Fruit fly (Drosophila melanogaster) whole organism, embryonic: ENCODE measurements around the gene ind.

Source experiments
- Asciz ChIP-seq: fragments of 200-800 bp; sonication (Bioruptor generic); optimal IDR thresholded peaks from 2 replicates; lab custom pipeline; 2017; ENCODE audit warnings: missing biosample characterization, mild to moderate bottlenecking, missing genetic modification characterization, missing genetic modification reagents
- Blimp-1 ChIP-seq: fragments of 200-800 bp; sonication (Bioruptor generic); optimal IDR thresholded peaks from 3 replicates; lab custom pipeline; 2018; ENCODE audit warnings: missing biosample characterization, missing genetic modification characterization, mild to moderate bottlenecking, moderate library complexity, missing genetic modification reagents
- CG10979 ChIP-seq: fragments of 200-800 bp; sonication (Bioruptor generic); optimal IDR thresholded peaks from 2 replicates; lab custom pipeline; 2018; ENCODE audit warnings: missing biosample characterization, mild to moderate bottlenecking, missing genetic modification characterization, moderate library complexity
- CG12071 ChIP-seq: fragments of 200-800 bp; sonication (Bioruptor generic); optimal IDR thresholded peaks from 3 replicates; lab custom pipeline; 2018; ENCODE audit warnings: missing biosample characterization, mild to moderate bottlenecking, missing genetic modification characterization
- CG12155 ChIP-seq: fragments of 200-800 bp; sonication (Bioruptor generic); optimal IDR thresholded peaks from 3 replicates; lab custom pipeline; 2016; ENCODE audit warnings: missing biosample characterization, missing genetic modification characterization
- CG12659 ChIP-seq: fragments of 200-800 bp; sonication (Bioruptor generic); optimal IDR thresholded peaks from 3 replicates; lab custom pipeline; 2017; ENCODE audit warnings: mild to moderate bottlenecking, missing biosample characterization, missing genetic modification reagents, missing genetic modification characterization
- CG13296 ChIP-seq: fragments of 200-800 bp; sonication (Bioruptor generic); optimal IDR thresholded peaks from 3 replicates; lab custom pipeline; 2018; ENCODE audit warnings: missing biosample characterization, mild to moderate bottlenecking, missing genetic modification characterization
- CG15073 ChIP-seq: fragments of 200-800 bp; sonication (Bioruptor generic); optimal IDR thresholded peaks from 2 replicates; lab custom pipeline; 2016; ENCODE audit warnings: missing biosample characterization, missing genetic modification characterization
- CG15514 ChIP-seq: fragments of 200-800 bp; sonication (Bioruptor generic); optimal IDR thresholded peaks from 3 replicates; lab custom pipeline; 2017; ENCODE audit warnings: missing biosample characterization, missing genetic modification characterization, mild to moderate bottlenecking, moderate library complexity, missing genetic modification reagents
- CG15601 ChIP-seq: fragments of 200-800 bp; sonication (Bioruptor generic); optimal IDR thresholded peaks from 3 replicates; lab custom pipeline; 2019; ENCODE audit warnings: missing biosample characterization, mild to moderate bottlenecking, missing genetic modification characterization, moderate library complexity
- CG1602 ChIP-seq: fragments of 200-800 bp; sonication (Bioruptor generic); optimal IDR thresholded peaks from 3 replicates; lab custom pipeline; 2016; ENCODE audit warnings: missing biosample characterization, missing genetic modification characterization
- CG17186 ChIP-seq: fragments of 200-800 bp; sonication (Bioruptor generic); optimal IDR thresholded peaks from 3 replicates; lab custom pipeline; 2017; ENCODE audit warnings: missing biosample characterization, missing genetic modification reagents, missing genetic modification characterization
- CG30020 ChIP-seq: fragments of 200-800 bp; optimal IDR thresholded peaks from 2 replicates; lab custom pipeline; 2019; ENCODE audit warnings: missing biosample characterization, mild to moderate bottlenecking, missing genetic modification characterization, moderate library complexity
- CG30403 ChIP-seq: fragments of 200-800 bp; sonication (Bioruptor generic); optimal IDR thresholded peaks from 3 replicates; lab custom pipeline; 2016; ENCODE audit warnings: missing biosample characterization, missing genetic modification characterization
- CG4854 ChIP-seq: fragments of 200-800 bp; sonication (Bioruptor generic); optimal IDR thresholded peaks from 2 replicates; lab custom pipeline; 2016; ENCODE audit warnings: missing biosample characterization, missing genetic modification characterization, inconsistent platforms
- CG6254 ChIP-seq: fragments of 200-800 bp; sonication (Bioruptor generic); optimal IDR thresholded peaks from 3 replicates; lab custom pipeline; 2017; ENCODE audit warnings: mild to moderate bottlenecking, missing biosample characterization, missing genetic modification reagents, missing genetic modification characterization
- CG6654 ChIP-seq: fragments of 200-800 bp; sonication (Bioruptor generic); optimal IDR thresholded peaks from 2 replicates; lab custom pipeline; 2017; ENCODE audit warnings: missing biosample characterization, mild to moderate bottlenecking, missing genetic modification characterization
- CG6683 ChIP-seq: fragments of 200-800 bp; sonication (Bioruptor generic); optimal IDR thresholded peaks from 2 replicates; lab custom pipeline; 2017; ENCODE audit warnings: missing biosample characterization, mild to moderate bottlenecking, missing genetic modification characterization, missing genetic modification reagents
- CG7271 ChIP-seq: fragments of 200-800 bp; sonication (Bioruptor generic); optimal IDR thresholded peaks from 2 replicates; lab custom pipeline; 2018; ENCODE audit warnings: missing biosample characterization, mild to moderate bottlenecking, missing genetic modification characterization, moderate library complexity
- CG7357 ChIP-seq: fragments of 200-800 bp; sonication (Bioruptor generic); IDR thresholded peaks from 3 replicates; pipeline ENCODE4 v1.3.6; 2022; ENCODE audit warnings: missing biosample characterization, missing genetic modification characterization
- CG7987 ChIP-seq: fragments of 200-800 bp; sonication (Bioruptor generic); optimal IDR thresholded peaks from 2 replicates; lab custom pipeline; 2018; ENCODE audit warnings: missing biosample characterization, mild to moderate bottlenecking, missing genetic modification characterization, moderate library complexity
- CkIIα-i1 ChIP-seq: fragments of 200-800 bp; sonication (Bioruptor generic); IDR thresholded peaks from 2 replicates; pipeline ENCODE4 v1.3.6; 2022; ENCODE audit warnings: missing biosample characterization, missing genetic modification characterization
- D19A ChIP-seq: fragments of 200-800 bp; optimal IDR thresholded peaks from 3 replicates; lab custom pipeline; 2019; ENCODE audit warnings: missing biosample characterization, mild to moderate bottlenecking, missing genetic modification characterization, moderate library complexity
- Dad ChIP-seq: fragments of 200-800 bp; sonication (Bioruptor generic); optimal IDR thresholded peaks from 3 replicates; lab custom pipeline; 2016; ENCODE audit warnings: missing biosample characterization, missing genetic modification characterization
- Doc2 ChIP-seq: fragments of 200-800 bp; sonication (Bioruptor generic); IDR thresholded peaks from 2 replicates; pipeline ENCODE4 v1.3.6; 2022; ENCODE audit warnings: missing biosample characterization, missing genetic modification characterization
- HLH54F ChIP-seq: fragments of 200-800 bp; sonication (Bioruptor generic); optimal IDR thresholded peaks from 3 replicates; lab custom pipeline; 2016; ENCODE audit warnings: missing biosample characterization, missing genetic modification characterization
- MBD-R2 ChIP-seq: fragments of 200-800 bp; sonication (Bioruptor generic); IDR thresholded peaks from 2 replicates; pipeline ENCODE4 v1.3.6; 2022; ENCODE audit warnings: missing biosample characterization, missing genetic modification characterization
- NC2β ChIP-seq: fragments of 200-800 bp; sonication (Bioruptor generic); optimal IDR thresholded peaks from 2 replicates; lab custom pipeline; 2016; ENCODE audit warnings: missing biosample characterization, missing genetic modification characterization
- NfI ChIP-seq: fragments of 200-800 bp; sonication (Bioruptor generic); optimal IDR thresholded peaks from 3 replicates; lab custom pipeline; 2018; ENCODE audit warnings: missing biosample characterization, mild to moderate bottlenecking, missing genetic modification characterization, moderate library complexity
- Sry-β ChIP-seq: fragments of 200-800 bp; sonication (Bioruptor generic); optimal IDR thresholded peaks from 2 replicates; lab custom pipeline; 2018; ENCODE audit warnings: missing biosample characterization, mild to moderate bottlenecking, missing genetic modification characterization, moderate library complexity
- Sry-δ ChIP-seq: fragments of 200-800 bp; sonication (Bioruptor generic); optimal IDR thresholded peaks from 2 replicates; lab custom pipeline; 2016; ENCODE audit warnings: missing biosample characterization, missing genetic modification characterization
- Trl ChIP-seq, 3 experiments: fragments of >200 bp in 2 of 3; fragments of 200-800 bp in 1 of 3; sonication (Bioruptor generic) in 1 of 3; optimal IDR thresholded peaks; 2 replicates in 1 of 3; 3 replicates in 2 of 3; lab custom pipeline; 2016 to 2017; ENCODE audit warnings: missing biosample characterization in 1 of 3, missing genetic modification characterization in 1 of 3
- ash1 ChIP-seq: fragments of 200-800 bp; sonication (Bioruptor generic); optimal IDR thresholded peaks from 2 replicates; lab custom pipeline; 2018; ENCODE audit warnings: missing biosample characterization, mild to moderate bottlenecking, missing genetic modification characterization
- bsh ChIP-seq, 2 experiments: fragments of 200-800 bp; sonication (Bioruptor generic); optimal IDR thresholded peaks; 2 replicates each; lab custom pipeline; 2017 to 2018; ENCODE audit warnings: mild to moderate bottlenecking in 2 of 2, missing biosample characterization in 2 of 2, missing genetic modification characterization in 2 of 2, moderate library complexity in 1 of 2
- cas ChIP-seq: fragments of 200-800 bp; sonication (Bioruptor generic); IDR thresholded peaks from 2 replicates; pipeline ENCODE4 v1.3.6; 2022; ENCODE audit warnings: missing biosample characterization, missing genetic modification characterization
- da ChIP-seq: fragments of 200-800 bp; sonication (Bioruptor generic); optimal IDR thresholded peaks from 2 replicates; lab custom pipeline; 2016; ENCODE audit warnings: missing biosample characterization, missing genetic modification characterization
- dan ChIP-seq: fragments of 200-800 bp; sonication (Bioruptor generic); IDR thresholded peaks from 2 replicates; pipeline ENCODE4 v1.3.6; 2022; ENCODE audit warnings: missing biosample characterization, missing genetic modification characterization
- disco-r ChIP-seq: fragments of 200-800 bp; sonication (Bioruptor generic); optimal IDR thresholded peaks from 2 replicates; lab custom pipeline; 2016; ENCODE audit warnings: missing biosample characterization, missing genetic modification characterization
- fru ChIP-seq: fragments of >200 bp; optimal IDR thresholded peaks from 2 replicates; lab custom pipeline; 2017
- gcm ChIP-seq: fragments of 200-800 bp; sonication (Bioruptor generic); optimal IDR thresholded peaks from 2 replicates; lab custom pipeline; 2019; ENCODE audit warnings: missing biosample characterization, mild to moderate bottlenecking, missing genetic modification characterization, moderate library complexity
- gt ChIP-seq: fragments of 200-800 bp; sonication (Bioruptor generic); IDR thresholded peaks from 2 replicates; pipeline ENCODE4 v1.3.6; 2022; ENCODE audit warnings: missing biosample characterization, missing genetic modification characterization
- knrl ChIP-seq: fragments of 200-800 bp; sonication (Bioruptor generic); IDR thresholded peaks from 3 replicates; pipeline ENCODE4 v1.3.6; 2022; ENCODE audit warnings: missing biosample characterization, missing genetic modification characterization; ENCODE audit not compliant: partially characterized antibody
- peb ChIP-seq: fragments of 200-800 bp; sonication (Bioruptor generic); IDR thresholded peaks from 2 replicates; pipeline ENCODE4 v1.3.6; 2022; ENCODE audit warnings: missing biosample characterization, missing genetic modification characterization
- pita ChIP-seq: fragments of 200-800 bp; sonication (Bioruptor generic); optimal IDR thresholded peaks from 2 replicates; lab custom pipeline; 2017; ENCODE audit warnings: missing biosample characterization, mild to moderate bottlenecking, missing genetic modification characterization
- ro ChIP-seq: fragments of 200-800 bp; sonication (Bioruptor generic); IDR thresholded peaks from 2 replicates; pipeline ENCODE4 v1.3.6; 2022; ENCODE audit warnings: missing biosample characterization, missing genetic modification characterization
- salm ChIP-seq: fragments of 200-800 bp; sonication (Bioruptor generic); optimal IDR thresholded peaks from 2 replicates; lab custom pipeline; 2018; ENCODE audit warnings: missing biosample characterization, mild to moderate bottlenecking, missing genetic modification characterization
- sima ChIP-seq: fragments of 200-800 bp; sonication (Bioruptor generic); optimal IDR thresholded peaks from 2 replicates; lab custom pipeline; 2016; ENCODE audit warnings: missing biosample characterization, missing genetic modification characterization
- tx ChIP-seq: fragments of 200-800 bp; sonication (Bioruptor generic); optimal IDR thresholded peaks from 2 replicates; lab custom pipeline; 2016; ENCODE audit warnings: missing biosample characterization, missing genetic modification characterization
- unpg ChIP-seq: fragments of 200-800 bp; sonication (Bioruptor generic); optimal IDR thresholded peaks from 3 replicates; lab custom pipeline; 2018; ENCODE audit warnings: missing biosample characterization, mild to moderate bottlenecking, missing genetic modification characterization, moderate library complexity
- wdn ChIP-seq: fragments of 200-800 bp; sonication (Bioruptor generic); IDR thresholded peaks from 2 replicates; pipeline ENCODE4 v1.3.6; 2022; ENCODE audit warnings: missing biosample characterization, missing genetic modification characterization

The ind gene

DNA sequence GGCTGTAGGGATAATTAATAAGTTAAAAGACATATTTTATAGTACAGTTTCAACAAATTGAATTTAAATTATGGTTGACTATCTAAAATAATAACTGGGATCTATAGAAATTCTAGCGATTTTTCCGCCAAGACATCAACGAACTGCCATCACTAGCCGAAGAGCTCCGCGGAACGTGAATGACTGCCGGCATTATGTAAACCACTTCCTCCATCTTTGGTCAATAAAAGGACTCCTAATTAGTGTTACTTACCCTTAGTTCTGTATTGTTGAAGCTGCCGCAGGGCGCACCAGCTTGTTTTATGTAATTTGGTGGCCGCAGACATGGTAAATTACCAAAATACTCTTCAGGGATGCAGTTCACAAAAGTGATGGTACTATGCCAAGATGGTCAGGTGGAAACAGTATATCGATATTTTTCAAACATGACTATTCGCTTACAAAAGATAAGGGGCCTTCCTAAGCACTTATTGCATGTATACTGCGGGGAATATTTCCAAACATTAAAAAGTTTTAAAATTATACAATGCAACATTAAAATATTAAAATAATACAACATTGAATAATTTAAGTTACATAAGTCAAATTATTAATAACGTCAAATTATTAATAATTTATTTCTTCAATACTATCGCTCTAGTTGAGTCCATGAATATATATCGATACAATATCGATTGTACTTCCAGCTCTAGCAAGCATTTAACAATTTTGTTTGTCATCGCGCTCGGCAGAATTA, 44.3 kb downstream of the ind start, which contains the start of the genes mRpL39 and Prosbeta2 (continued):
- TF ChIP-seq Trl (optimal IDR thresholded peaks at IDR 0.05; lab: Kevin White, UChicago) (no peak), Trl (GFP tag; optimal IDR thresholded peaks at IDR 0.05; lab: Kevin White, UChicago) (no peak), CG7271 (tag; lab: Kevin White, UChicago) (no peak), unpg (GFP tag; lab: Kevin White, UChicago) (peak; percentile 53), D19A (tag; lab: Kevin White, UChicago) (peak; percentile 68), pita (no peak), CG12155 (GFP tag; lab: Kevin White, UChicago) (no peak), CG30020 (no peak), disco-r (no peak), CG4854 (GFP tag; lab: Kevin White, UChicago) (no peak), Doc2 (no peak), CG12659 (GFP tag; lab: Kevin White, UChicago) (no peak), knrl (GFP tag; lab: Robert Waterston, UW) (peak; percentile 99), Blimp-1 (GFP tag; lab: Kevin White, UChicago) (peak; percentile 69), gcm (GFP tag; lab: Kevin White, UChicago) (peak; percentile 37), CG17186 (GFP tag; lab: Kevin White, UChicago) (no peak), fru (lab: Kevin White, UChicago) (no peak), Sry-δ (GFP tag; lab: Kevin White, UChicago) (peak; percentile 92), MBD-R2 (GFP tag; lab: Robert Waterston, UW) (peak; percentile 69), CG7357 (peak; percentile 76), cas (GFP tag; lab: Robert Waterston, UW) (no peak), NfI (no peak), CG15514 (GFP tag; lab: Kevin White, UChicago) (peak; percentile 73), CG6254 (GFP tag; lab: Kevin White, UChicago) (no peak), CG15073 (GFP tag; lab: Kevin White, UChicago) (no peak), CkIIα-i1 (no peak), dan (GFP tag; lab: Robert Waterston, UW) (no peak), HLH54F (GFP tag; lab: Kevin White, UChicago) (no peak), bsh (GFP tag; optimal IDR thresholded peaks at IDR 0.05; lab: Kevin White, UChicago) (no peak), CG6683 (GFP tag; lab: Kevin White, UChicago) (no peak), peb (no peak), NC2β (GFP tag; lab: Kevin White, UChicago) (no peak), Asciz (peak; percentile 52), CG10979 (no peak), tx (no peak), Sry-β (GFP tag; lab: Kevin White, UChicago) (peak; percentile 84), sima (GFP tag; lab: Kevin White, UChicago) (no peak), ro (GFP tag; lab: Robert Waterston, UW) (no peak), wdn (GFP tag; lab: Robert Waterston, UW) (0 out of 2 replicates have a peak, but pooled peaks have one; percentile 41), ash1 (no peak), da (GFP tag; lab: Kevin White, UChicago) (no peak), CG7987 (GFP tag; lab: Kevin White, UChicago) (no peak), CG12071 (no peak), CG13296 (GFP tag; lab: Kevin White, UChicago) (no peak), salm (no peak), gt (GFP tag; lab: Robert Waterston, UW) (no peak), CG1602 (GFP tag; lab: Kevin White, UChicago) (no peak), CG6654 (GFP tag; lab: Kevin White, UChicago) (no peak), CG15601 (tag; lab: Kevin White, UChicago) (no peak), Dad (GFP tag; lab: Kevin White, UChicago) (no peak), CG30403 (peak; percentile 67)
